Worm (Caenorhabditis elegans) whole organism, L2 larva: ENCODE results near the gene B0563.9.
A peak's percentile ranks its signal among the peaks of the same experiment; 100 is the strongest.

Source experiments
- C34F6.9 ChIP-seq: fragments of 150-350 bp; optimal IDR thresholded peaks from 2 replicates; lab custom pipeline; 2014; ENCODE audit warnings: missing biosample characterization, missing genetic modification characterization
- F13H6.1 ChIP-seq: sonication (generic microtip); optimal IDR thresholded peaks from 2 replicates; lab custom pipeline; 2016; ENCODE audit warnings: missing genetic modification characterization, missing compliant biosample characterization
- R02D3.7 ChIP-seq: fragments of 150-350 bp; optimal IDR thresholded peaks from 2 replicates; lab custom pipeline; 2014; ENCODE audit warnings: missing biosample characterization, missing genetic modification characterization
- Y55F3AM.14 ChIP-seq: fragments of 200-800 bp; sonication (Bioruptor generic); optimal IDR thresholded peaks from 2 replicates; lab custom pipeline; 2018; ENCODE audit warnings: mild to moderate bottlenecking, missing genetic modification characterization, missing compliant biosample characterization
- ZK546.5 ChIP-seq: sonication (generic microtip); optimal IDR thresholded peaks from 2 replicates; lab custom pipeline; 2017; ENCODE audit warnings: missing biosample characterization, missing genetic modification characterization
- ama-1 ChIP-seq: fragments of 150-350 bp; optimal IDR thresholded peaks from 2 replicates; lab custom pipeline; 2018; ENCODE audit warnings: inconsistent platforms
- blmp-1 ChIP-seq: sonication (generic microtip); optimal IDR thresholded peaks from 2 replicates; lab custom pipeline; 2017; ENCODE audit warnings: missing genetic modification characterization, mild to moderate bottlenecking, missing compliant biosample characterization, antibody characterized with exemption, moderate library complexity; ENCODE audit not compliant: insufficient read depth
- ceh-82 ChIP-seq: fragments of 150-350 bp; optimal IDR thresholded peaks from 2 replicates; lab custom pipeline; 2014; ENCODE audit warnings: missing biosample characterization, missing genetic modification characterization
- crh-2 ChIP-seq: sonication (generic microtip); optimal IDR thresholded peaks from 2 replicates; lab custom pipeline; 2017; ENCODE audit warnings: missing biosample characterization, missing genetic modification characterization
- dmd-4 ChIP-seq: sonication (generic microtip); optimal IDR thresholded peaks from 2 replicates; lab custom pipeline; 2017; ENCODE audit warnings: missing biosample characterization, missing genetic modification characterization
- egl-27 ChIP-seq: sonication (generic microtip); optimal IDR thresholded peaks from 3 replicates; lab custom pipeline; 2017; ENCODE audit warnings: missing biosample characterization, missing genetic modification reagents, missing genetic modification characterization
- elt-1 ChIP-seq: fragments of 150-350 bp; optimal IDR thresholded peaks from 2 replicates; lab custom pipeline; 2014; ENCODE audit warnings: missing biosample characterization, missing genetic modification characterization
- elt-3 ChIP-seq: sonication (generic microtip); optimal IDR thresholded peaks from 2 replicates; lab custom pipeline; 2017; ENCODE audit warnings: missing biosample characterization, missing genetic modification characterization
- fos-1 ChIP-seq: fragments of 150-350 bp; optimal IDR thresholded peaks from 2 replicates; lab custom pipeline; 2014; ENCODE audit warnings: missing biosample characterization, missing genetic modification characterization
- lin-11 ChIP-seq: fragments of 150-350 bp; sonication (generic microtip); optimal IDR thresholded peaks from 2 replicates; lab custom pipeline; 2014; ENCODE audit warnings: missing biosample characterization, missing genetic modification characterization, inconsistent platforms, mixed read lengths
- lin-39 ChIP-seq: fragments of 150-350 bp; optimal IDR thresholded peaks from 2 replicates; lab custom pipeline; 2014; ENCODE audit warnings: missing biosample characterization, missing genetic modification reagents, missing genetic modification characterization
- lsy-2 ChIP-seq, 2 experiments: fragments of 150-350 bp in 1 of 2; sonication (generic microtip) in 1 of 2; optimal IDR thresholded peaks; 2 replicates each; lab custom pipeline; 2014 to 2017; ENCODE audit warnings: missing biosample characterization in 2 of 2, missing genetic modification characterization in 2 of 2
- mbf-1 ChIP-seq: sonication (generic microtip); optimal IDR thresholded peaks from 2 replicates; lab custom pipeline; 2017; ENCODE audit warnings: missing biosample characterization, missing genetic modification characterization
- mdl-1 ChIP-seq, 2 experiments: fragments of 150-350 bp in 1 of 2; sonication (generic microtip) in 1 of 2; optimal IDR thresholded peaks; 2 replicates each; lab custom pipeline; 2017; ENCODE audit warnings: missing biosample characterization in 2 of 2, missing genetic modification characterization in 2 of 2
- nhr-10 ChIP-seq: sonication (generic microtip); optimal IDR thresholded peaks from 2 replicates; lab custom pipeline; 2017; ENCODE audit warnings: missing biosample characterization, missing genetic modification characterization
- nhr-11 ChIP-seq: fragments of 150-350 bp; optimal IDR thresholded peaks from 2 replicates; lab custom pipeline; 2014; ENCODE audit warnings: missing biosample characterization, missing genetic modification characterization
- nhr-12 ChIP-seq: fragments of 150-350 bp; optimal IDR thresholded peaks from 2 replicates; lab custom pipeline; 2014; ENCODE audit warnings: missing biosample characterization, missing genetic modification characterization
- nhr-129 ChIP-seq: fragments of 150-350 bp; optimal IDR thresholded peaks from 2 replicates; lab custom pipeline; 2014; ENCODE audit warnings: missing biosample characterization, missing genetic modification characterization
- nhr-21 ChIP-seq: fragments of 150-350 bp; optimal IDR thresholded peaks from 2 replicates; lab custom pipeline; 2014; ENCODE audit warnings: missing biosample characterization, missing genetic modification characterization
- nhr-23 ChIP-seq: fragments of 150-350 bp; optimal IDR thresholded peaks from 2 replicates; lab custom pipeline; 2014; ENCODE audit warnings: missing biosample characterization, missing genetic modification reagents, missing genetic modification characterization
- nhr-237 ChIP-seq: fragments of 150-350 bp; optimal IDR thresholded peaks from 2 replicates; lab custom pipeline; 2014; ENCODE audit warnings: missing biosample characterization, missing genetic modification characterization
- nhr-25 ChIP-seq: fragments of 150-350 bp; sonication (generic microtip); optimal IDR thresholded peaks from 3 replicates; lab custom pipeline; 2014; ENCODE audit warnings: missing biosample characterization, missing genetic modification characterization
- nhr-6 ChIP-seq: fragments of 150-350 bp; optimal IDR thresholded peaks from 2 replicates; lab custom pipeline; 2014; ENCODE audit warnings: missing biosample characterization, missing genetic modification characterization
- peb-1 ChIP-seq: fragments of 150-350 bp; optimal IDR thresholded peaks from 2 replicates; lab custom pipeline; 2014; ENCODE audit warnings: missing biosample characterization, missing genetic modification characterization
- sem-4 ChIP-seq: fragments of 150-350 bp; optimal IDR thresholded peaks from 2 replicates; lab custom pipeline; 2014; ENCODE audit warnings: missing biosample characterization, missing genetic modification reagents, missing genetic modification characterization
- skn-1 ChIP-seq: sonication (generic microtip); optimal IDR thresholded peaks from 2 replicates; lab custom pipeline; 2017; ENCODE audit warnings: missing biosample characterization, missing genetic modification characterization
- sma-3 ChIP-seq: sonication (generic microtip); optimal IDR thresholded peaks from 2 replicates; lab custom pipeline; 2016; ENCODE audit warnings: missing genetic modification reagents, missing genetic modification characterization, missing compliant biosample characterization
- sma-9 ChIP-seq, 2 experiments: fragments of 150-350 bp in 1 of 2; sonication (generic microtip) in 1 of 2; optimal IDR thresholded peaks; 2 replicates each; lab custom pipeline; 2014 to 2016; ENCODE audit warnings: missing genetic modification characterization in 2 of 2, mild to moderate bottlenecking in 1 of 2, missing biosample characterization in 1 of 2, missing compliant biosample characterization in 1 of 2, missing genetic modification reagents in 1 of 2, moderate library complexity in 1 of 2
- snpc-4 ChIP-seq: fragments of 150-350 bp; optimal IDR thresholded peaks from 2 replicates; lab custom pipeline; 2014; ENCODE audit warnings: missing biosample characterization, missing genetic modification characterization
- unc-39 ChIP-seq: fragments of 150-350 bp; optimal IDR thresholded peaks from 2 replicates; lab custom pipeline; 2014; ENCODE audit warnings: missing biosample characterization, missing genetic modification characterization
- unc-55 ChIP-seq: fragments of 150-350 bp; sonication (generic microtip); optimal IDR thresholded peaks from 3 replicates; lab custom pipeline; 2014; ENCODE audit warnings: missing biosample characterization, missing genetic modification reagents, missing genetic modification characterization
- unc-62 ChIP-seq: fragments of 150-350 bp; optimal IDR thresholded peaks from 2 replicates; lab custom pipeline; 2014; ENCODE audit warnings: missing biosample characterization, missing genetic modification reagents, missing genetic modification characterization
- ztf-1 ChIP-seq: fragments of 200-800 bp; sonication (Bioruptor generic); conservative IDR thresholded peaks from 2 replicates; pipeline ENCODE4 v1.3.6; 2022; ENCODE audit warnings: missing genetic modification characterization, missing compliant biosample characterization
- ztf-11 ChIP-seq: sonication (generic microtip); optimal IDR thresholded peaks from 2 replicates; lab custom pipeline; 2017; ENCODE audit warnings: missing biosample characterization, missing genetic modification characterization
- ztf-4 ChIP-seq: fragments of 150-350 bp; optimal IDR thresholded peaks from 2 replicates; lab custom pipeline; 2014; ENCODE audit warnings: missing biosample characterization, missing genetic modification characterization

The B0563.9 gene

DNA sequence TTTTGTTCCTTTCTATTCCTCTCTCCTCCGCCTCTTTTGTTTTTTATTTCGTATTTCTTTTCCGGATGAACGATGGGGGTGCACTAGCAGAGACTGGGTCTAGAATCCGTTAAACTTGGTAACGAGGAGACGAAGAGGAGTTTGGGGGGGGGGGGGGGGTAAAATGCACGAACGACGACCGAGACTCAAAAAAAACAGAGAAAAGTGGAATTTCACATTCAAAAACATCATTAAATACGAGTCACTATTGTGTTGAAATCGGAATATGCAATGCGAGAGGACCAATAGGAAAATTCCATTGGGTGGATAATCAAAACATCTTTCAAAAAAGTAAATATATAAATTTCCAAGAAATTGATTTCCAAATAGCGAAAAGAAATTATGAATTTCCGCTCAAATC is 14.1 kb upstream of the B0563.9 start, which contains the start of gene B0563.7:
TSS of gene B0563.7 (minus strand) at position 101 of the 400 bp plus-strand sequence.
- no peak for TF ChIP-seq ztf-4
- TF ChIP-seq nhr-23 (tag; lab: Kevin White, UChicago), result no peak
- no peak for TF ChIP-seq unc-39 (tag; lab: Kevin White, UChicago)
- TF ChIP-seq nhr-129 (tag; lab: Kevin White, UChicago), result no peak
- no peak for TF ChIP-seq lin-11 (tag; lab: Kevin White, UChicago)
- no peak for TF ChIP-seq nhr-11 (tag; lab: Kevin White, UChicago)
- TF ChIP-seq ZK546.5 (tag; lab: Kevin White, UChicago), result no peak
- TF ChIP-seq egl-27 (tag; lab: Kevin White, UChicago), result no peak
- no peak for TF ChIP-seq skn-1 (tag; lab: Kevin White, UChicago)
- no peak for TF ChIP-seq sma-3 (GFP tag; lab: Kevin White, UChicago)
- no peak for TF ChIP-seq sma-9 (GFP tag; optimal IDR thresholded peaks at IDR 0.05; lab: Kevin White, UChicago)
- no peak for TF ChIP-seq sma-9 (tag; optimal IDR thresholded peaks at IDR 0.05; lab: Kevin White, UChicago)
- no peak for TF ChIP-seq elt-3 (tag; lab: Kevin White, UChicago)
- no peak for TF ChIP-seq lsy-2 (tag; optimal IDR thresholded peaks at IDR 0.05; lab: Kevin White, UChicago)
- TF ChIP-seq C34F6.9 (tag; lab: Kevin White, UChicago), result no peak
- no peak for TF ChIP-seq ztf-1 (GFP tag; lab: Robert Waterston, UW)
- no peak for TF ChIP-seq R02D3.7 (tag; lab: Kevin White, UChicago)

DNA sequence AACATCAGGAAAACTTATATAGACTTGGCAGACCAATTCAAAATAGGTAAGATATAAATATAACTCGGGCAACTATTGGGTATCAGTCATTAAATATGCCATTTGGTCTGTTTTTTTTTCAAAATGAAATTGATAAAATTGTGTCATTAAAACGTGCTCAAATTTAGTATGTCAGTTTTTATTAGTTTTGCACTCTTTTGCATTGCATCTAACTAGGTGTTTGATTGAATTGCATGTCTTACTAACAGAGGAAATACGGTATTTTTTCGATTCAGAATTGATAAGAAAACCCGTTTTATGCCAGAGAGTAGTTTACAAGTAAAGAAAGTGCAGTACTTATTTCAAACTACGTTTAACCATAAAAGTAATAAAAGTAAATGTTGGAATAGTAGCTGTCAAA is 12.6 kb upstream of the B0563.9 start:
- peak; percentile 20 for TF ChIP-seq fos-1
- TF ChIP-seq R02D3.7 (tag; lab: Kevin White, UChicago), result no peak

DNA sequence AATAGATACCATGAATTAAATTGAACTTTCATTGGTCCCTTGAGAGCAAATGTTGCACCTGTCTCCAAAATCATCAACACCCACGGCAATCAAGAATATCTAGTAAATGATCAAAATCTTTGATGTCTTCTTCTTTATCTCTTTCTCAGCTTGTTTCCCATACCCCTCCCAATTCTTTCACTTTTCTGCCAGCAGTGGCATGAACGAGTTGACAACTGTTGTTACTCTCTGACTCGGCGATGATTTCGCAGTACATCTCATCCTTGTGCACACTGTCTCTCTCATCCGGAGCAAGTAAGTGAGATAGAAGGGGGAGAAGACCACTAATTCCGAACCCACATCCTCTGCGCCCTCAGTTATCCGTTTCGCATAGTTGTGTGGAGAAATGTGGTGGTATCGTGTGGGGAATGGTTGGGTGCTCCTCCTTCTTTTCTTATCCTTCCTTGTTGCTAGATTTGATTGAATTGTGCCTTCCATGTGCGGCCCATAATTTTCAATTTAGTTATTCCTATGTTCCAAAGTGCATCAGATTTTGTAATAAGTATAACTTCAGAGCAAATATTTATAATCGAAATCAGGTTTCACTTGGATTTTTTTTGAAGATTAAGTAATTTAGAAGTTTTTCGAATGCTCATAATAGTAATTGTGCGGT is 7.0 kb upstream of the B0563.9 start:
- TF ChIP-seq blmp-1 (tag; lab: Kevin White, UChicago), result no peak
- no peak for TF ChIP-seq ZK546.5 (tag; lab: Kevin White, UChicago)
- no peak for TF ChIP-seq ceh-82 (tag; lab: Kevin White, UChicago)
- TF ChIP-seq sem-4 (tag; lab: Kevin White, UChicago), result peak; percentile 23
- no peak for TF ChIP-seq crh-2
- no peak for TF ChIP-seq dmd-4 (tag; lab: Kevin White, UChicago)
- no peak for TF ChIP-seq mbf-1 (tag; lab: Kevin White, UChicago)
- no peak for TF ChIP-seq peb-1 (tag; lab: Kevin White, UChicago)
- no peak for TF ChIP-seq nhr-25 (tag; lab: Kevin White, UChicago)
- TF ChIP-seq elt-1 (tag; lab: Kevin White, UChicago), result no peak
- TF ChIP-seq sma-9 (GFP tag; optimal IDR thresholded peaks at IDR 0.05; lab: Kevin White, UChicago), result peak; percentile 52
- no peak for TF ChIP-seq sma-9 (tag; optimal IDR thresholded peaks at IDR 0.05; lab: Kevin White, UChicago)
- TF ChIP-seq nhr-237 (tag; lab: Kevin White, UChicago), result no peak
- no peak for TF ChIP-seq unc-55 (GFP tag; lab: Kevin White, UChicago)
- TF ChIP-seq Y55F3AM.14 (GFP tag; lab: Kevin White, UChicago), result no peak
- no peak for TF ChIP-seq mdl-1 (tag; optimal IDR thresholded peaks at IDR 0.05; lab: Kevin White, UChicago)
- TF ChIP-seq ztf-11 (tag; lab: Kevin White, UChicago), result no peak
- no peak for TF ChIP-seq nhr-21 (tag; lab: Kevin White, UChicago)
- TF ChIP-seq lin-39 (tag; lab: Kevin White, UChicago), result no peak
- TF ChIP-seq elt-3 (tag; lab: Kevin White, UChicago), result no peak
- TF ChIP-seq nhr-11 (tag; lab: Kevin White, UChicago), result no peak
- TF ChIP-seq lsy-2 (tag; optimal IDR thresholded peaks at IDR 0.05; lab: Kevin White, UChicago), result no peak
- no peak for TF ChIP-seq lin-11 (tag; lab: Kevin White, UChicago)
- TF ChIP-seq nhr-12 (tag; lab: Kevin White, UChicago), result no peak
- TF ChIP-seq unc-62 (GFP tag; lab: Kevin White, UChicago), result no peak
- TF ChIP-seq nhr-10 (tag; lab: Kevin White, UChicago), result no peak
- no peak for TF ChIP-seq nhr-6 (tag; lab: Kevin White, UChicago)
- TF ChIP-seq F13H6.1, result peak; percentile 67
- TF ChIP-seq unc-39 (tag; lab: Kevin White, UChicago), result no peak
- no peak for TF ChIP-seq ztf-1 (GFP tag; lab: Robert Waterston, UW)
- peak; percentile 71 for TF ChIP-seq nhr-129 (tag; lab: Kevin White, UChicago)
- no peak for TF ChIP-seq ama-1
- TF ChIP-seq egl-27 (tag; lab: Kevin White, UChicago), result no peak
- no peak for TF ChIP-seq snpc-4
